Fruit fly (Drosophila melanogaster): Measurements from ENCODE around the gene CG9917.

DNA sequence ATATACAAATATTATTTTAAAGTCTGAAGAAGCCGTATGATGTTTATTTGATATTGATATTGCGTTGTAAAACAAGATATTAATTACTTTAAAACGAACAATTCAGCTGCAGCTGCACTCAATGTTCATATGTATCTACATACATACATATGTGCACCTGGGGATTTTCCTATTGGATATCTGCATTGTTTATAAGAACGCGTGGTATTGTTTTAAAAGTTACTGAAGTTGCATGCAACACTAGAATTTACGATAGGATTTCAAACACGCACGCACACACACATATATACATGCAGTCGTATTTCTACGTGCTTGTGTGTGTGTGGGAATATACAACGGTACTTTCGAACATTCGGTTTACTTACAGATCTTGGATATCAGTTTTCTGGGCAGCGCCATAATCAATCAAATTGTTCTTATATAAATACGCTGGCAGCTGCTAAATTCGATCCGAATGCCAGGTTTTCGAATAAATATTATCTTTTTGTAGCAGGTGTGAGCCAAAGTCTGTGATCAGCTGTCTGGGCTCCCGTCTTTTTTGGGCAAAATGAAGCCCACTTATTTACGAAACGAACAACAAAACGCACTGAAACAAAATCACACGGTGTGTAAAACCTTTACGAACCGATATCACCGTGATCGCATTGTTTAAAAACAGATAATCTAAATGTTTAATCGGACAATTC is 47.7 kb downstream of the CG9917 start:
- no peak for TF ChIP-seq CG7101 (tag; optimal IDR thresholded peaks at IDR 0.05)
- no peak for TF ChIP-seq bab1 (GFP tag; optimal IDR thresholded peaks at IDR 0.05)
- TF ChIP-seq kay (GFP tag; ENCODE audit: borderline replicate concordance) = no peak
- no peak for TF ChIP-seq cic (GFP tag; optimal IDR thresholded peaks at IDR 0.05)
- TF ChIP-seq CG7045 (GFP tag; optimal IDR thresholded peaks at IDR 0.05) = no peak
- no peak for TF ChIP-seq CG5204 (GFP tag; optimal IDR thresholded peaks at IDR 0.05)
- no peak for TF ChIP-seq pad (GFP tag; optimal IDR thresholded peaks at IDR 0.05)
- TF ChIP-seq Clk (GFP tag; optimal IDR thresholded peaks at IDR 0.05) = no peak
- no peak for TF ChIP-seq toe (GFP tag; optimal IDR thresholded peaks at IDR 0.05)
- TF ChIP-seq CG1620 (GFP tag; optimal IDR thresholded peaks at IDR 0.05) = no peak
- TF ChIP-seq CG11617 (GFP tag; optimal IDR thresholded peaks at IDR 0.05) = no peak
- TF ChIP-seq CG12768 (GFP tag; optimal IDR thresholded peaks at IDR 0.05) = no peak
- no peak for TF ChIP-seq CG14711 (tag; optimal IDR thresholded peaks at IDR 0.05)
- TF ChIP-seq tj (GFP tag; optimal IDR thresholded peaks at IDR 0.05) = no peak
